Worm (Caenorhabditis elegans) whole organism, L2 larva: ENCODE data around the gene srt-64.

ENCODE experiments used
- dmd-4 ChIP-seq: sonication (generic microtip); optimal IDR thresholded peaks from 2 replicates; lab custom pipeline; 2017; ENCODE audit warnings: missing biosample characterization, missing genetic modification characterization
- nhr-25 ChIP-seq: fragments of 150-350 bp; sonication (generic microtip); optimal IDR thresholded peaks from 3 replicates; lab custom pipeline; 2014; ENCODE audit warnings: missing biosample characterization, missing genetic modification characterization
- skn-1 ChIP-seq: sonication (generic microtip); optimal IDR thresholded peaks from 2 replicates; lab custom pipeline; 2017; ENCODE audit warnings: missing biosample characterization, missing genetic modification characterization

ce11 chrV:5131380-5131779 lies 38.1 kb downstream of the srt-64 start:
- no peak for TF ChIP-seq nhr-25
- TF ChIP-seq dmd-4, result no peak
- peak; percentile 52 for TF ChIP-seq skn-1
